Fruit fly (Drosophila melanogaster) whole organism, embryonic: ENCODE results near the gene CG13603.

ENCODE experiments used
- Abd-B ChIP-seq: fragments of 200-800 bp; sonication (Bioruptor generic); optimal IDR thresholded peaks from 2 replicates; lab custom pipeline; 2018; ENCODE audit warnings: missing biosample characterization, mild to moderate bottlenecking, missing genetic modification characterization, moderate library complexity
- Atf6 ChIP-seq: fragments of 200-800 bp; sonication (Bioruptor generic); IDR thresholded peaks from 2 replicates; pipeline ENCODE4 v1.3.6; 2022; ENCODE audit warnings: missing biosample characterization, missing genetic modification characterization
- CG10267 ChIP-seq: fragments of 200-800 bp; sonication (Bioruptor generic); optimal IDR thresholded peaks from 2 replicates; lab custom pipeline; 2018; ENCODE audit warnings: missing biosample characterization, mild to moderate bottlenecking, missing genetic modification characterization, moderate library complexity
- CG10979 ChIP-seq: fragments of 200-800 bp; sonication (Bioruptor generic); optimal IDR thresholded peaks from 2 replicates; lab custom pipeline; 2018; ENCODE audit warnings: missing biosample characterization, mild to moderate bottlenecking, missing genetic modification characterization, moderate library complexity
- CG17359 ChIP-seq: fragments of 200-800 bp; sonication (Bioruptor generic); optimal IDR thresholded peaks from 3 replicates; lab custom pipeline; 2018; ENCODE audit warnings: missing biosample characterization, mild to moderate bottlenecking, missing genetic modification characterization, moderate library complexity
- CG17385 ChIP-seq: fragments of 200-800 bp; sonication (Bioruptor generic); optimal IDR thresholded peaks from 3 replicates; lab custom pipeline; 2018; ENCODE audit warnings: missing biosample characterization, mild to moderate bottlenecking, missing genetic modification characterization
- CG18011 ChIP-seq: fragments of 200-800 bp; sonication (Bioruptor generic); optimal IDR thresholded peaks from 2 replicates; lab custom pipeline; 2017; ENCODE audit warnings: missing biosample characterization, missing genetic modification characterization, mild to moderate bottlenecking, moderate library complexity, missing genotype
- CG2120 ChIP-seq: fragments of 200-800 bp; sonication (Bioruptor generic); optimal IDR thresholded peaks from 3 replicates; lab custom pipeline; 2016; ENCODE audit warnings: missing biosample characterization, missing genetic modification characterization
- CG32532 ChIP-seq: fragments of 200-800 bp; sonication (Bioruptor generic); IDR thresholded peaks from 2 replicates; pipeline ENCODE4 v1.3.6; 2022; ENCODE audit warnings: missing biosample characterization, missing genetic modification characterization
- CG3281 ChIP-seq: fragments of 200-800 bp; sonication (Bioruptor generic); optimal IDR thresholded peaks from 3 replicates; lab custom pipeline; 2017; ENCODE audit warnings: missing biosample characterization, mild to moderate bottlenecking, missing genetic modification characterization
- CG34422 ChIP-seq: fragments of 200-800 bp; sonication (Bioruptor generic); IDR thresholded peaks from 3 replicates; pipeline ENCODE4 v1.3.6; 2022; ENCODE audit warnings: missing biosample characterization, missing genetic modification characterization
- CG3838 ChIP-seq: fragments of 200-800 bp; sonication (Bioruptor generic); optimal IDR thresholded peaks from 3 replicates; lab custom pipeline; 2016; ENCODE audit warnings: missing biosample characterization, missing genetic modification characterization
- CG4404 ChIP-seq: fragments of 200-800 bp; sonication (Bioruptor generic); IDR thresholded peaks from 2 replicates; pipeline ENCODE4 v1.3.6; 2022; ENCODE audit warnings: missing biosample characterization, missing genetic modification characterization
- CG6689 ChIP-seq: fragments of 200-800 bp; sonication (Bioruptor generic); IDR thresholded peaks from 2 replicates; pipeline ENCODE4 v1.3.6; 2022; ENCODE audit warnings: missing biosample characterization, missing genetic modification characterization
- CG6813 ChIP-seq: fragments of 200-800 bp; sonication (Bioruptor generic); optimal IDR thresholded peaks from 2 replicates; lab custom pipeline; 2017; ENCODE audit warnings: missing biosample characterization, missing genetic modification characterization, mild to moderate bottlenecking, moderate library complexity, missing genetic modification reagents
- CG8924 ChIP-seq: fragments of 200-800 bp; optimal IDR thresholded peaks from 3 replicates; lab custom pipeline; 2019; ENCODE audit warnings: missing biosample characterization, mild to moderate bottlenecking, missing genetic modification characterization, moderate library complexity
- CG9797 ChIP-seq: fragments of 200-800 bp; sonication (Bioruptor generic); optimal IDR thresholded peaks from 3 replicates; lab custom pipeline; 2018; ENCODE audit warnings: missing biosample characterization, mild to moderate bottlenecking, missing genetic modification characterization
- CG9876 ChIP-seq: fragments of 200-800 bp; sonication (Bioruptor generic); optimal IDR thresholded peaks from 2 replicates; lab custom pipeline; 2016; ENCODE audit warnings: missing biosample characterization, missing genetic modification characterization
- Ets97D ChIP-seq: fragments of 200-800 bp; sonication (Bioruptor generic); optimal IDR thresholded peaks from 3 replicates; lab custom pipeline; 2016; ENCODE audit warnings: missing biosample characterization, missing genetic modification characterization
- Hmr ChIP-seq: fragments of 200-800 bp; sonication (Bioruptor generic); optimal IDR thresholded peaks from 3 replicates; lab custom pipeline; 2017; ENCODE audit warnings: mild to moderate bottlenecking, missing biosample characterization, missing genetic modification reagents, missing genetic modification characterization
- Hmx ChIP-seq: fragments of 200-800 bp; sonication (Bioruptor generic); optimal IDR thresholded peaks from 2 replicates; lab custom pipeline; 2016; ENCODE audit warnings: missing biosample characterization, missing genetic modification characterization
- MTF-1 ChIP-seq: fragments of 200-800 bp; sonication (Bioruptor generic); optimal IDR thresholded peaks from 2 replicates; lab custom pipeline; 2018; ENCODE audit warnings: missing biosample characterization, mild to moderate bottlenecking, missing genetic modification characterization, borderline replicate concordance
- Med ChIP-seq: fragments of 200-800 bp; sonication (Bioruptor generic); peaks from one replicate; lab custom pipeline; 2016; ENCODE audit warnings: missing biosample characterization, missing genetic modification characterization, mild to moderate bottlenecking, inconsistent platforms, moderate library complexity
- NC2β ChIP-seq: fragments of 200-800 bp; sonication (Bioruptor generic); optimal IDR thresholded peaks from 2 replicates; lab custom pipeline; 2016; ENCODE audit warnings: missing biosample characterization, missing genetic modification characterization
- Ssrp ChIP-seq: fragments of 200-800 bp; sonication (Bioruptor generic); optimal IDR thresholded peaks from 2 replicates; lab custom pipeline; 2018; ENCODE audit warnings: missing biosample characterization, mild to moderate bottlenecking, missing genetic modification characterization, moderate library complexity
- Vsx1 ChIP-seq: fragments of 200-800 bp; sonication (Bioruptor generic); optimal IDR thresholded peaks from 2 replicates; lab custom pipeline; 2017; ENCODE audit warnings: missing biosample characterization, mild to moderate bottlenecking, missing genetic modification characterization, missing genetic modification reagents
- YL-1 ChIP-seq: fragments of 200-800 bp; sonication (Bioruptor generic); optimal IDR thresholded peaks from 3 replicates; lab custom pipeline; 2017; ENCODE audit warnings: missing biosample characterization, mild to moderate bottlenecking, missing genetic modification characterization
- ara ChIP-seq: fragments of 200-800 bp; sonication (Bioruptor generic); IDR thresholded peaks from 2 replicates; pipeline ENCODE4 v1.3.6; 2022; ENCODE audit warnings: missing biosample characterization, missing genetic modification characterization
- ato ChIP-seq: fragments of 200-800 bp; sonication (Bioruptor generic); IDR thresholded peaks from 2 replicates; pipeline ENCODE4 v1.3.6; 2022; ENCODE audit warnings: missing biosample characterization, missing genetic modification characterization; ENCODE audit not compliant: partially characterized antibody
- caup ChIP-seq: fragments of 200-800 bp; sonication (Bioruptor generic); optimal IDR thresholded peaks from 3 replicates; lab custom pipeline; 2017; ENCODE audit warnings: missing biosample characterization, mild to moderate bottlenecking, missing genetic modification characterization, moderate library complexity; ENCODE audit not compliant: severe bottlenecking
- cg ChIP-seq: fragments of 200-800 bp; sonication (Bioruptor generic); optimal IDR thresholded peaks from 3 replicates; lab custom pipeline; 2019; ENCODE audit warnings: missing biosample characterization, mild to moderate bottlenecking, missing genetic modification characterization, moderate library complexity
- corto ChIP-seq: fragments of 200-800 bp; sonication (Bioruptor generic); optimal IDR thresholded peaks from 2 replicates; lab custom pipeline; 2016; ENCODE audit warnings: missing biosample characterization, mild to moderate bottlenecking, missing genetic modification characterization, moderate library complexity
- cwo ChIP-seq: fragments of 200-800 bp; sonication (Bioruptor generic); optimal IDR thresholded peaks from 3 replicates; lab custom pipeline; 2017; ENCODE audit warnings: missing biosample characterization, missing genetic modification characterization, mild to moderate bottlenecking, moderate library complexity, missing genetic modification reagents
- dmrt99B ChIP-seq: fragments of 200-800 bp; sonication (Bioruptor generic); optimal IDR thresholded peaks from 2 replicates; lab custom pipeline; 2018; ENCODE audit warnings: missing biosample characterization, mild to moderate bottlenecking, missing genetic modification characterization, moderate library complexity
- her ChIP-seq: fragments of 200-800 bp; sonication (Bioruptor generic); optimal IDR thresholded peaks from 2 replicates; lab custom pipeline; 2016; ENCODE audit warnings: missing biosample characterization, missing genetic modification characterization
- kni ChIP-seq: fragments of 200-800 bp; sonication (Bioruptor generic); optimal IDR thresholded peaks from 3 replicates; lab custom pipeline; 2017; ENCODE audit warnings: mild to moderate bottlenecking, missing biosample characterization, missing genetic modification reagents, missing genetic modification characterization
- lbe ChIP-seq: fragments of 200-800 bp; sonication (Bioruptor generic); optimal IDR thresholded peaks from 2 replicates; lab custom pipeline; 2016; ENCODE audit warnings: missing biosample characterization, mild to moderate bottlenecking, missing genetic modification characterization
- mirr ChIP-seq: fragments of 200-800 bp; sonication (Bioruptor generic); optimal IDR thresholded peaks from 3 replicates; lab custom pipeline; 2018; ENCODE audit warnings: missing biosample characterization, mild to moderate bottlenecking, missing genetic modification characterization
- ranshi ChIP-seq: fragments of 200-800 bp; sonication (Bioruptor generic); IDR thresholded peaks from 2 replicates; pipeline ENCODE4 v1.3.6; 2022; ENCODE audit warnings: missing biosample characterization, missing genetic modification characterization
- sens ChIP-seq: fragments of 200-800 bp; sonication (Bioruptor generic); peaks from one replicate; lab custom pipeline; 2016; ENCODE audit warnings: missing biosample characterization, missing genetic modification characterization
- sens-2 ChIP-seq: fragments of 200-800 bp; sonication (Bioruptor generic); IDR thresholded peaks from 2 replicates; pipeline ENCODE4 v1.3.6; 2022; ENCODE audit warnings: missing biosample characterization, missing genetic modification characterization
- slbo ChIP-seq: fragments of 200-800 bp; sonication (Bioruptor generic); IDR thresholded peaks from 2 replicates; pipeline ENCODE4 v1.3.6; 2022; ENCODE audit warnings: missing biosample characterization, missing genetic modification characterization
- sob ChIP-seq: fragments of 200-800 bp; sonication (Bioruptor generic); IDR thresholded peaks from 2 replicates; pipeline ENCODE4 v1.3.6; 2022; ENCODE audit warnings: missing biosample characterization, missing genetic modification characterization
- unpg ChIP-seq: fragments of 200-800 bp; sonication (Bioruptor generic); optimal IDR thresholded peaks from 3 replicates; lab custom pipeline; 2018; ENCODE audit warnings: missing biosample characterization, mild to moderate bottlenecking, missing genetic modification characterization, moderate library complexity
- wor ChIP-seq: fragments of 200-800 bp; sonication (Bioruptor generic); IDR thresholded peaks from 2 replicates; pipeline ENCODE4 v1.3.6; 2022; ENCODE audit warnings: missing biosample characterization, missing genetic modification characterization

The CG13603 gene

DNA sequence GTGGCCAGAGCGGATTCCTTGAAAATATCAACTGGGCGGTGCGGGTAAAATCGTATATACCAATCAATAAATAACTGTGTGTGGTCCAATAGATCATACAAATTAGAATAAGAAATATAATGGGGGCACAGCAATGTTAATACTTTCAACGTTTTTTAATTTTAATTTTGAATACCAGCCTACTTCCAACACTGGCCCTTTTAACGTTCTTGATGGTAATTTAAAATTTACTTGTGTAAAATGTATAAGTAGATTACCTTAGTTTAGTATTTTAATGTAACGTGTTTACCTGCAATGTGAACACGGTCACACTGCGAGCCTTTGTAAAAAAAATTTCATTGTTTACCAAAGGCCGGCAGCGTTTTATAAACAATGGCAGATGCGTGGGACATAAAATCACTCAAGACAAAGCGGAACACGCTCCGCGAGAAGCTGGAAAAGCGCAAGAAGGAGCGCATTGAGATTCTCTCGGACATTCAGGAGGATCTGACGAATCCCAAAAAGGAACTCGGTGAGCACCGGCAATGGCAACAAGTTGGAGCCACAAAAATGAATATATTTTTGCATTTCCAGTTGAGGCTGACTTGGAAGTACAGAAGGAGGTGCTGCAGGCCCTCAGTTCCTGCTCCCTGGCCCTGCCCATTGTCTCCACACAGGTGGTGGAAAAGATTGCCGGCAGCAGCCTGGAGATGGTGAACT, 45.6 kb upstream of the CG13603 start, which contains the start of the genes KrT95D and Mettl3 (continued):
- peak; percentile 11 for TF ChIP-seq kni (GFP tag; lab: Kevin White, UChicago)
- TF ChIP-seq ara (GFP tag; lab: Robert Waterston, UW) = 0 out of 2 replicates have a peak, but pooled peaks have one; percentile 17
- TF ChIP-seq corto (GFP tag; lab: Kevin White, UChicago) = no peak
- TF ChIP-seq CG6689 (GFP tag; lab: Robert Waterston, UW) = 0 out of 2 replicates have a peak, but pooled peaks have one; percentile 4
- TF ChIP-seq CG9797 (GFP tag; lab: Kevin White, UChicago) = peak; percentile 96
- TF ChIP-seq her (GFP tag; lab: Kevin White, UChicago) = no peak
- no peak for TF ChIP-seq dmrt99B (tag; lab: Kevin White, UChicago)
- peak; percentile 20 for TF ChIP-seq Abd-B (GFP tag; lab: Kevin White, UChicago)
- peak; percentile 56 for TF ChIP-seq Hmr (GFP tag; lab: Kevin White, UChicago)
- TF ChIP-seq cg (GFP tag; lab: Kevin White, UChicago) = no peak
- peak; percentile 23 for TF ChIP-seq CG17359 (tag; lab: Kevin White, UChicago)
- TF ChIP-seq CG2120 (GFP tag; lab: Kevin White, UChicago) = peak; percentile 30
- peak; percentile 83 for TF ChIP-seq CG10267 (tag; lab: Kevin White, UChicago)
- TF ChIP-seq YL-1 = peak; percentile 28
- TF ChIP-seq CG8924 (tag; lab: Kevin White, UChicago) = peak; percentile 37
- TF ChIP-seq NC2β (GFP tag; lab: Kevin White, UChicago) = no peak
- no peak for TF ChIP-seq CG4404
- TF ChIP-seq Ets97D (GFP tag; lab: Kevin White, UChicago) = peak; percentile 77
- TF ChIP-seq CG34422 (GFP tag; lab: Robert Waterston, UW) = peak; percentile 77; the same call in 1 of the 3 replicates
- TF ChIP-seq lbe (GFP tag; lab: Kevin White, UChicago) = peak; percentile 63

- TF ChIP-seq sob (GFP tag; lab: Robert Waterston, UW) = peak; percentile 41; the same call in 1 of the 2 replicates
- no peak for TF ChIP-seq ranshi (GFP tag; lab: Robert Waterston, UW)
- no peak for TF ChIP-seq cwo (GFP tag; lab: Kevin White, UChicago)
- TF ChIP-seq CG3838 (GFP tag; lab: Kevin White, UChicago) = no peak
- peak; percentile 49 for TF ChIP-seq caup (GFP tag; lab: Kevin White, UChicago)
- TF ChIP-seq slbo (GFP tag; lab: Robert Waterston, UW) = peak; percentile 8; the same call in 1 of the 2 replicates
- TF ChIP-seq sens (GFP tag; lab: Kevin White, UChicago) = peak; percentile 56
- TF ChIP-seq Atf6 = peak; percentile 47; the same call in 1 of the 2 replicates
- peak; percentile 29 for TF ChIP-seq CG9876
- TF ChIP-seq wor = no peak
- no peak for TF ChIP-seq Ssrp (tag; lab: Kevin White, UChicago)
- TF ChIP-seq CG6813 (GFP tag; lab: Kevin White, UChicago) = peak; percentile 50
- TF ChIP-seq sens-2 (GFP tag; lab: Robert Waterston, UW) = no peak
- TF ChIP-seq CG18011 (GFP tag; lab: Kevin White, UChicago) = no peak
- no peak for TF ChIP-seq unpg (GFP tag; lab: Kevin White, UChicago)
- peak; percentile 6 for TF ChIP-seq CG3281
- 0 out of 2 replicates have a peak, but pooled peaks have one; percentile 22 for TF ChIP-seq ato (GFP tag; lab: Robert Waterston, UW)
- peak; percentile 49 for TF ChIP-seq Med (GFP tag; lab: Kevin White, UChicago)
- TF ChIP-seq CG32532 = peak; percentile 52; the same call in 1 of the 2 replicates
- no peak for TF ChIP-seq mirr (GFP tag; lab: Kevin White, UChicago)
- no peak for TF ChIP-seq CG10979 (tag; lab: Kevin White, UChicago)
- no peak for TF ChIP-seq Hmx
- TF ChIP-seq Vsx1 (GFP tag; lab: Kevin White, UChicago) = peak; percentile 22
- TF ChIP-seq MTF-1 = peak; percentile 9
- TF ChIP-seq dmrt99B (tag; lab: Kevin White, UChicago) = peak; percentile 21
- peak; percentile 44 for TF ChIP-seq CG17385 (GFP tag; lab: Kevin White, UChicago)
Observed at dm6 chr3R:24031019-24031824, 44.9 kb upstream of the CG13603 start.
